Worm (Caenorhabditis elegans): Measurements from ENCODE around the gene F10G2.10.

DNA sequence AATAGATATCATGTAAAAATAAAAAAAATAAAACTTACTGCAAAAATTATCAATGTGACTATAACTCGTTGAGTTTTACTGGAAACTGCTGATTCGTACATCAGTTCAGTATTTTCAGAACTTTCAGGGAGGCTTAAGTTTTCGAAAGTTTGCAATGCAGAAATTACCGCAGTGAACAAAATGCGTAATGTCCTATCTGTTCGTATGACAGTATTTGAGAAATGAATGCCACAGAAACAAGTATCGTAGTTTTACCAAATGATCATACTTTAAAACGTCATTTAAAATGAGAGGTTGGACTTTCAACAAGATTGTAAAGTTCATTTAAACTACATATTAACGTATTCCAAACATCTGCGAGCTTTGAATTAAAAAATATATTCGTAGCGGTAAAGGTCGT lies 34.7 kb downstream of the F10G2.10 start, which contains the start of gene C03G6.21:
- TF ChIP-seq ztf-11 (tag; optimal IDR thresholded peaks at IDR 0.05) (no peak), ceh-82 (tag; optimal IDR thresholded peaks at IDR 0.05) (no peak)

All from whole organism, L3 larva.